Fruit fly (Drosophila melanogaster) whole organism, wandering third instar larva: ENCODE results near the gene Egfrap.

Source experiments
- HLH106 ChIP-seq: fragments of 200-800 bp; optimal IDR thresholded peaks from 3 replicates; lab custom pipeline; 2019; ENCODE audit warnings: missing biosample characterization, mild to moderate bottlenecking, missing genetic modification characterization, moderate library complexity
- Hnf4 ChIP-seq: fragments of 200-800 bp; sonication (Bioruptor generic); optimal IDR thresholded peaks from 2 replicates; lab custom pipeline; 2016; ENCODE audit warnings: missing biosample characterization, mild to moderate bottlenecking, missing genetic modification characterization
- Hr83 ChIP-seq: fragments of 200-300 bp; sonication (Bioruptor generic); optimal IDR thresholded peaks from 2 replicates; lab custom pipeline; 2016; ENCODE audit warnings: missing biosample characterization, mild to moderate bottlenecking, missing genetic modification characterization, moderate library complexity; ENCODE audit not compliant: poor library complexity, severe bottlenecking
- N ChIP-seq: fragments of >200 bp; optimal IDR thresholded peaks from 2 replicates; lab custom pipeline; 2018; ENCODE audit warnings: missing biosample characterization, missing external identifiers, missing genetic modification characterization
- brk ChIP-seq: fragments of 200-800 bp; sonication (Bioruptor generic); optimal IDR thresholded peaks from 2 replicates; lab custom pipeline; 2016; ENCODE audit warnings: missing biosample characterization, mild to moderate bottlenecking, missing genetic modification characterization
- h ChIP-seq: fragments of 200-800 bp; sonication (Bioruptor generic); optimal IDR thresholded peaks from 3 replicates; lab custom pipeline; 2016; ENCODE audit warnings: missing biosample characterization, mild to moderate bottlenecking, missing genetic modification characterization
- rgr ChIP-seq: fragments of 200-800 bp; sonication (Bioruptor generic); optimal IDR thresholded peaks from 3 replicates; lab custom pipeline; 2016; ENCODE audit warnings: missing biosample characterization, mild to moderate bottlenecking, missing genetic modification characterization
- usp ChIP-seq: fragments of >200 bp; optimal IDR thresholded peaks from 2 replicates; lab custom pipeline; 2017; ENCODE audit warnings: missing biosample characterization, missing genetic modification characterization

DNA sequence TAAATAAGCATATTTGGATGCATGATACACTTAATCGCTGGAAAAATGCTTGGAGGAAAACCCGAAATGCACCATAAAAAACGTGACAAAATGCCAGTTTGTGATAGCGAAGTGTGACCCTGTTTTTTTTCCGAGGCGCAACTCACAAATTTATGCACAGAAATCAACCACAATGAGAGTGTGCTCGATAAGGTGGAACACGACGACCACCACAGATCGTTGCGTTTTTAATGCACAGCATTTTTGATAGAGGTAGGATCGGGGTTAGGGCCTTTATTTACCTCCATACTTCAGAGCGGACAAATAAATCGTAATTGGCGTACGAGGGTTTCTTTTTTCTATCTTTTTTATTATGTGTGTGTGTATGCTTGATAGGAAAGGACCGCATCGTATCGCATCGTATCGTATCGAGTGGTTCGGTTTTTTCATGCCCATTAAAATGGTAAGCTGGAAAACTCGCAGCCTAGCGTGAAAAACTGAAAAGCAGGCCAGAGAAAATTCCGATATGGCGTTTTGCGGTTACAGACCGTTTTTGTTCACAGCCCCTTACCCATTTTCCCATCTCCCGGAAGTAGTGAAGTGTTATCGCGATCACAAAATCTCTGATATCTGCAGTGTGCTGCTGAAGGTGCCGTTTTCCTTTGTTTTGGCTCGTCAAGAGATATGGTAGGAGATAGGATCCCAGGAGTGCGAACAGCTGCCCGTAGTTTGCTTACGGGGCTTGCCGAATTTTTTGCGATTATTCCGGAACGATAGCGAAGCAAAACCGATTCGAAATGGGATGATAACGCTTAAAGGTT, 30.3 kb upstream of the Egfrap start:
- TF ChIP-seq usp (GFP tag; lab: Kevin White, UChicago) (no peak), N (GFP tag; lab: Kevin White, UChicago) (no peak), rgr (GFP tag; lab: Kevin White, UChicago) (no peak), Hnf4 (GFP tag; lab: Kevin White, UChicago) (no peak), HLH106 (tag; lab: Kevin White, UChicago) (no peak), h (no peak), Hr83 (no peak), brk (GFP tag; lab: Kevin White, UChicago) (no peak)
